Worm (Caenorhabditis elegans): ENCODE measurements around the gene pax-1.

pax-1 gene

ce11 chrV:8247311-8248105 lies 22.8 kb downstream of the pax-1 start (continued):
- TF ChIP-seq nhr-43 (tag; optimal IDR thresholded peaks at IDR 0.05; ENCODE audit: poor library complexity, severe bottlenecking): peak; percentile 88
- peak; percentile 99 for TF ChIP-seq snpc-4 (tag; optimal IDR thresholded peaks at IDR 0.05)
- peak; percentile 62 for TF ChIP-seq nhr-25 (tag; optimal IDR thresholded peaks at IDR 0.05)
- no peak for TF ChIP-seq mml-1 (tag; optimal IDR thresholded peaks at IDR 0.05)
- TF ChIP-seq lin-39 (tag; optimal IDR thresholded peaks at IDR 0.05): no peak
- no peak for TF ChIP-seq eor-1 (tag; optimal IDR thresholded peaks at IDR 0.05)
- no peak for TF ChIP-seq fkh-2 (tag; optimal IDR thresholded peaks at IDR 0.05)
- peak; percentile 10 for TF ChIP-seq unc-62 (GFP tag; optimal IDR thresholded peaks at IDR 0.05)
- no peak for TF ChIP-seq hmg-11 (tag; optimal IDR thresholded peaks at IDR 0.05)

DNA sequence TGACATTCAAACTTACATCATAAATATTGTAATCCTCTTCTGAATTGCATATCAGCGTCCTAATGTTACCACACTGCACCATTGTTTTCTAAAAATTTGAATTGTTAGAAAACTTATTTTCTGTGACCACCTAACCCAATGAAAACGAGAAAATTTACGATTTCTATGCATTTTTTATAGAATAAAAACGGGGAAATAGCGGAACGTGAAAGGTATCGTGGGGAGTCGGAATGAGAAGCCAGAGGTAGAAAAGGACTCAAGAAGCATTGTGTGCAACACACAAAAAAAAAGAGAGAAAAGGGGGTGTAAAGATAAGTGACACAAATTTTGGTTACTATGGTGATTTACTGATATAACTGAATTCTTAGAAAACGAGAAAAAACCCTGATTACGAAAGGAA lies 25.5 kb downstream of the pax-1 start, which contains the start of gene C16D9.6:
C16D9.6 (minus strand) TSS at position 101 of the 400 bp plus-strand sequence.
- TF ChIP-seq nfya-1 (tag; optimal IDR thresholded peaks at IDR 0.05; ENCODE audit: insufficient read depth) (no peak), lin-15B (tag; optimal IDR thresholded peaks at IDR 0.05) (no peak), nhr-11 (tag; optimal IDR thresholded peaks at IDR 0.05) (no peak), nhr-25 (tag; optimal IDR thresholded peaks at IDR 0.05) (no peak), eor-1 (tag; optimal IDR thresholded peaks at IDR 0.05) (no peak), unc-39 (tag; optimal IDR thresholded peaks at IDR 0.05) (no peak), snpc-4 (tag; optimal IDR thresholded peaks at IDR 0.05) (no peak), elt-1 (tag; optimal IDR thresholded peaks at IDR 0.05) (no peak), ceh-16 (tag; optimal IDR thresholded peaks at IDR 0.05) (no peak), pha-4 (tag; optimal IDR thresholded peaks at IDR 0.05) (no peak), ceh-9 (tag; optimal IDR thresholded peaks at IDR 0.05) (no peak), egl-27 (tag; optimal IDR thresholded peaks at IDR 0.05) (no peak), ceh-82 (tag; optimal IDR thresholded peaks at IDR 0.05) (no peak), pqm-1 (tag; optimal IDR thresholded peaks at IDR 0.05) (no peak), elt-3 (tag; optimal IDR thresholded peaks at IDR 0.05) (no peak), unc-62 (GFP tag; optimal IDR thresholded peaks at IDR 0.05) (no peak), ztf-11 (tag; optimal IDR thresholded peaks at IDR 0.05) (no peak)

ce11 chrV:8251075-8251474 lies 26.3 kb downstream of the pax-1 start:
- TF ChIP-seq eor-1 (tag; optimal IDR thresholded peaks at IDR 0.05) (no peak), snpc-4 (tag; optimal IDR thresholded peaks at IDR 0.05) (no peak), nfya-1 (tag; optimal IDR thresholded peaks at IDR 0.05; ENCODE audit: insufficient read depth) (no peak), lin-15B (tag; optimal IDR thresholded peaks at IDR 0.05) (no peak), hmg-11 (tag; optimal IDR thresholded peaks at IDR 0.05) (no peak), ceh-28 (tag; optimal IDR thresholded peaks at IDR 0.05) (no peak)

DNA sequence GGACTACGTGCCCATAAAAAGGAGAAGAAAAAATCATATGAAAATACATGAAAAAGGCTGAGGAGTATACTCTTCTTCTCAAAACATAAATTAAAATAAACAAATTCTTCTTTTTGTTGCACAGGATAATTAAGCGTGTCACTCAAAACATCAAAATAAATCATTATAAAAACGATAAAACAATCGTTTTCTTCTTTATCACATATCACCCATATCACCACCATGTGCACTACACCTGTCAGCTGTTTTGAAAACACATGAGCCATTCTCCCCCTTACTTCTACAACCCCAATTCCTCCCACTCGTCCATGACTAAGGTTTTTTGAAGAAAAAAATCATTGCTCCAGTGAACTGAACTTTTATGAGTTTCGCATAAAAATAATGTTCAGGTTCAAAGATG lies 27.8 kb downstream of the pax-1 start:
- TF ChIP-seq ztf-4 (tag; optimal IDR thresholded peaks at IDR 0.05) (no peak), egl-5 (tag; optimal IDR thresholded peaks at IDR 0.05) (peak; percentile 47)

- TF ChIP-seq lin-15B (tag; optimal IDR thresholded peaks at IDR 0.05) (no peak), daf-12 (tag; optimal IDR thresholded peaks at IDR 0.05) (no peak), nhr-28 (tag; optimal IDR thresholded peaks at IDR 0.05) (no peak), fos-1 (tag; optimal IDR thresholded peaks at IDR 0.05) (no peak), ceh-28 (tag; optimal IDR thresholded peaks at IDR 0.05) (no peak)
Measured at ce11 chrV:8253946-8254345, 29.2 kb downstream of the pax-1 start.

ce11 chrV:8254973-8255372 lies 30.2 kb downstream of the pax-1 start:
- no peak for TF ChIP-seq nhr-237 (tag; optimal IDR thresholded peaks at IDR 0.05)
- no peak for TF ChIP-seq fos-1 (tag; optimal IDR thresholded peaks at IDR 0.05)
- TF ChIP-seq pha-4 (tag; optimal IDR thresholded peaks at IDR 0.05): no peak
- TF ChIP-seq ZK546.5 (tag; optimal IDR thresholded peaks at IDR 0.05): no peak
- TF ChIP-seq egl-27 (tag; optimal IDR thresholded peaks at IDR 0.05): no peak
- TF ChIP-seq ztf-4 (tag; optimal IDR thresholded peaks at IDR 0.05): no peak
- TF ChIP-seq mdl-1 (tag; optimal IDR thresholded peaks at IDR 0.05): no peak
- TF ChIP-seq nhr-28 (tag; optimal IDR thresholded peaks at IDR 0.05): no peak
- TF ChIP-seq mml-1 (tag; optimal IDR thresholded peaks at IDR 0.05): no peak
- no peak for TF ChIP-seq aly-2 (tag; optimal IDR thresholded peaks at IDR 0.05)
